Worm (Caenorhabditis elegans) whole organism, L4 larva: ENCODE measurements around the gene T24H10.5.

Experiments
- F49E8.2 ChIP-seq: sonication (generic microtip); optimal IDR thresholded peaks from 2 replicates; lab custom pipeline; 2016; ENCODE audit warnings: missing compliant biosample characterization, mild to moderate bottlenecking, missing genetic modification characterization, borderline replicate concordance
- R02D3.7 ChIP-seq: fragments of 150-350 bp; sonication (generic microtip); optimal IDR thresholded peaks from 3 replicates; lab custom pipeline; 2014; ENCODE audit warnings: missing biosample characterization, missing genetic modification characterization
- T20F7.1 ChIP-seq: fragments of 200-800 bp; sonication (Bioruptor generic); optimal IDR thresholded peaks from 2 replicates; lab custom pipeline; 2018; ENCODE audit warnings: mild to moderate bottlenecking, missing genetic modification characterization, missing compliant biosample characterization
- T26A8.4 ChIP-seq: fragments of 200-800 bp; sonication (Bioruptor generic); IDR thresholded peaks from 2 replicates; pipeline ENCODE4 v1.3.6; 2022; ENCODE audit warnings: missing genetic modification characterization, missing compliant biosample characterization
- Y48G9A.11 ChIP-seq: fragments of 200-800 bp; sonication (Bioruptor generic); IDR thresholded peaks from 2 replicates; pipeline ENCODE4 v1.3.6; 2022; ENCODE audit warnings: missing genetic modification reagents, missing genetic modification characterization, missing compliant biosample characterization
- ZK546.5 ChIP-seq, 2 experiments: sonication (generic microtip); optimal IDR thresholded peaks; 2 replicates each; lab custom pipeline; 2017; ENCODE audit warnings: missing biosample characterization in 2 of 2, missing genetic modification characterization in 2 of 2
- aha-1 ChIP-seq: fragments of 150-350 bp; peaks from one replicate; lab custom pipeline; 2014; ENCODE audit warnings: missing biosample characterization, missing genetic modification characterization
- ama-1 ChIP-seq: fragments of 150-350 bp; optimal IDR thresholded peaks from 2 replicates; lab custom pipeline; 2014; ENCODE audit warnings: inconsistent platforms, mixed read lengths
- arid-1 ChIP-seq: fragments of 200-800 bp; sonication (Bioruptor generic); conservative IDR thresholded peaks from 2 replicates; pipeline ENCODE4 v1.3.6; 2022; ENCODE audit warnings: missing genetic modification reagents, missing genetic modification characterization, missing compliant biosample characterization
- ceh-32 ChIP-seq: sonication (generic microtip); optimal IDR thresholded peaks from 2 replicates; lab custom pipeline; 2016; ENCODE audit warnings: mild to moderate bottlenecking, missing genetic modification characterization, missing compliant biosample characterization; ENCODE audit not compliant: poor library complexity
- ces-1 ChIP-seq: fragments of 150-350 bp; sonication (generic microtip); optimal IDR thresholded peaks from 4 replicates; lab custom pipeline; 2014; ENCODE audit warnings: missing biosample characterization, missing genetic modification reagents, missing genetic modification characterization
- ctbp-1 ChIP-seq: fragments of 200-800 bp; sonication (Bioruptor generic); IDR thresholded peaks from 2 replicates; pipeline ENCODE4 v1.3.6; 2022; ENCODE audit warnings: missing genetic modification reagents, missing genetic modification characterization, missing compliant biosample characterization
- daf-16 ChIP-seq, 3 experiments: sonication (generic microtip); optimal IDR thresholded peaks; 2 replicates each; lab custom pipeline; 2016 to 2017; ENCODE audit warnings: missing genetic modification characterization in 3 of 3, missing genetic modification reagents in 3 of 3, mild to moderate bottlenecking in 2 of 3, missing compliant biosample characterization in 2 of 3, missing biosample characterization in 1 of 3, moderate library complexity in 1 of 3
- daf-19 ChIP-seq: fragments of 200-800 bp; sonication (Bioruptor generic); conservative IDR thresholded peaks from 2 replicates; pipeline ENCODE4 v1.3.6; 2022; ENCODE audit warnings: missing genetic modification characterization, missing compliant biosample characterization
- daf-8 ChIP-seq: fragments of 200-800 bp; sonication (Bioruptor generic); IDR thresholded peaks from 2 replicates; pipeline ENCODE4 v1.3.6; 2022; ENCODE audit warnings: missing genetic modification characterization, missing compliant biosample characterization
- dmd-6 ChIP-seq: fragments of 200-800 bp; sonication (Bioruptor generic); IDR thresholded peaks from 2 replicates; pipeline ENCODE4 v1.3.6; 2022; ENCODE audit warnings: missing genetic modification reagents, missing genetic modification characterization, missing compliant biosample characterization
- dmd-9 ChIP-seq: fragments of 200-800 bp; sonication (Bioruptor generic); IDR thresholded peaks from 2 replicates; pipeline ENCODE4 v1.3.6; 2022; ENCODE audit warnings: missing genetic modification reagents, missing genetic modification characterization, missing compliant biosample characterization
- dpl-1 ChIP-seq: fragments of 150-350 bp; optimal IDR thresholded peaks from 2 replicates; lab custom pipeline; 2014; ENCODE audit warnings: missing biosample characterization, missing genetic modification reagents, missing genetic modification characterization
- duxl-1 ChIP-seq: sonication (generic microtip); optimal IDR thresholded peaks from 2 replicates; lab custom pipeline; 2016; ENCODE audit warnings: mild to moderate bottlenecking, missing genetic modification characterization, moderate library complexity, missing compliant biosample characterization; ENCODE audit not compliant: poor library complexity
- dve-1 ChIP-seq: sonication (generic microtip); optimal IDR thresholded peaks from 2 replicates; lab custom pipeline; 2017; ENCODE audit warnings: antibody characterized with exemption, mild to moderate bottlenecking, missing genetic modification characterization, missing compliant biosample characterization; ENCODE audit not compliant: insufficient read depth
- egl-27 ChIP-seq: sonication (generic microtip); optimal IDR thresholded peaks from 3 replicates; lab custom pipeline; 2017; ENCODE audit warnings: missing biosample characterization, missing genetic modification reagents, missing genetic modification characterization
- egl-43 ChIP-seq: fragments of 200-800 bp; sonication (Bioruptor generic); IDR thresholded peaks from 2 replicates; pipeline ENCODE4 v1.3.6; 2022; ENCODE audit warnings: missing genetic modification reagents, missing genetic modification characterization, missing compliant biosample characterization
- lin-13 ChIP-seq: fragments of 150-350 bp; optimal IDR thresholded peaks from 2 replicates; lab custom pipeline; 2014; ENCODE audit warnings: missing biosample characterization, missing genetic modification reagents, missing genetic modification characterization
- lin-29 ChIP-seq: fragments of 200-800 bp; sonication (Bioruptor generic); IDR thresholded peaks from 2 replicates; pipeline ENCODE4 v1.3.6; 2022; ENCODE audit warnings: missing genetic modification reagents, missing genetic modification characterization, missing compliant biosample characterization
- madf-5 ChIP-seq, 2 experiments: fragments of 200-800 bp; sonication (Bioruptor generic); IDR thresholded peaks; 2 replicates each; pipeline ENCODE4 v1.3.6; 2022; ENCODE audit warnings: missing compliant biosample characterization in 2 of 2, missing genetic modification characterization in 2 of 2
- madf-9 ChIP-seq: fragments of 200-800 bp; sonication (Bioruptor generic); conservative IDR thresholded peaks from 2 replicates; pipeline ENCODE4 v1.3.6; 2022; ENCODE audit warnings: missing genetic modification reagents, missing genetic modification characterization, missing compliant biosample characterization
- mdt-29 ChIP-seq: fragments of 200-800 bp; sonication (Bioruptor generic); IDR thresholded peaks from 2 replicates; pipeline ENCODE4 v1.3.6; 2022; ENCODE audit warnings: missing genetic modification reagents, missing genetic modification characterization, missing compliant biosample characterization
- mxl-3 ChIP-seq: fragments of 200-800 bp; sonication (Bioruptor generic); optimal IDR thresholded peaks from 2 replicates; lab custom pipeline; 2018; ENCODE audit warnings: mild to moderate bottlenecking, missing genetic modification characterization, missing compliant biosample characterization
- nhr-10 ChIP-seq: fragments of 150-350 bp; optimal IDR thresholded peaks from 2 replicates; lab custom pipeline; 2014; ENCODE audit warnings: missing biosample characterization, missing genetic modification characterization
- nhr-102 ChIP-seq: sonication (generic microtip); optimal IDR thresholded peaks from 2 replicates; lab custom pipeline; 2016; ENCODE audit warnings: mild to moderate bottlenecking, missing genetic modification characterization, moderate library complexity, missing compliant biosample characterization
- nhr-25 ChIP-seq: sonication (generic microtip); optimal IDR thresholded peaks from 2 replicates; lab custom pipeline; 2017; ENCODE audit warnings: missing genetic modification characterization, mild to moderate bottlenecking, missing compliant biosample characterization, antibody characterized with exemption, moderate library complexity, borderline replicate concordance; ENCODE audit not compliant: insufficient read depth
- nhr-28 ChIP-seq: fragments of 150-350 bp; optimal IDR thresholded peaks from 2 replicates; lab custom pipeline; 2014; ENCODE audit warnings: missing biosample characterization, missing genetic modification characterization
- nhr-42 ChIP-seq: fragments of 200-800 bp; sonication (Bioruptor generic); IDR thresholded peaks from 2 replicates; pipeline ENCODE4 v1.3.6; 2022; ENCODE audit warnings: missing genetic modification characterization, missing compliant biosample characterization
- nhr-48 ChIP-seq: sonication (generic microtip); optimal IDR thresholded peaks from 2 replicates; lab custom pipeline; 2016; ENCODE audit warnings: mild to moderate bottlenecking, missing genetic modification characterization, missing compliant biosample characterization
- nhr-76 ChIP-seq: fragments of 150-350 bp; optimal IDR thresholded peaks from 2 replicates; lab custom pipeline; 2014; ENCODE audit warnings: missing biosample characterization, missing genetic modification characterization
- pqm-1 ChIP-seq: sonication (generic microtip); optimal IDR thresholded peaks from 2 replicates; lab custom pipeline; 2017; ENCODE audit warnings: missing biosample characterization, missing genetic modification characterization
- rbr-2 ChIP-seq: sonication (generic microtip); optimal IDR thresholded peaks from 2 replicates; lab custom pipeline; 2016; ENCODE audit warnings: missing genotype, missing genetic modification characterization, missing compliant biosample characterization
- saeg-2 ChIP-seq: fragments of 200-800 bp; sonication (Bioruptor generic); IDR thresholded peaks from 2 replicates; pipeline ENCODE4 v1.3.6; 2022; ENCODE audit warnings: missing genetic modification reagents, missing genetic modification characterization, missing compliant biosample characterization
- set-16 ChIP-seq: fragments of 200-800 bp; sonication (Bioruptor generic); IDR thresholded peaks from 2 replicates; pipeline ENCODE4 v1.3.6; 2022; ENCODE audit warnings: missing genetic modification reagents, missing genetic modification characterization, missing compliant biosample characterization
- skn-1 ChIP-seq: fragments of 150-350 bp; optimal IDR thresholded peaks from 2 replicates; lab custom pipeline; 2014; ENCODE audit warnings: missing biosample characterization, missing genetic modification characterization
- snpc-1.2 ChIP-seq: fragments of 200-800 bp; sonication (Bioruptor generic); IDR thresholded peaks from 2 replicates; pipeline ENCODE4 v1.3.6; 2022; ENCODE audit warnings: missing genetic modification reagents, missing genetic modification characterization, missing compliant biosample characterization
- spr-1 ChIP-seq: sonication (generic microtip); optimal IDR thresholded peaks from 2 replicates; lab custom pipeline; 2016; ENCODE audit warnings: mild to moderate bottlenecking, missing genetic modification characterization, missing compliant biosample characterization
- spr-3 ChIP-seq: fragments of 200-800 bp; sonication (Bioruptor generic); optimal IDR thresholded peaks from 2 replicates; lab custom pipeline; 2018; ENCODE audit warnings: mild to moderate bottlenecking, missing genetic modification characterization, missing compliant biosample characterization
- zag-1 ChIP-seq: fragments of 150-350 bp; optimal IDR thresholded peaks from 2 replicates; lab custom pipeline; 2014; ENCODE audit warnings: missing biosample characterization, missing genetic modification characterization
- zip-11 ChIP-seq: fragments of 200-800 bp; sonication (Bioruptor generic); IDR thresholded peaks from 2 replicates; pipeline ENCODE4 v1.3.6; 2022; ENCODE audit warnings: missing genetic modification characterization, missing compliant biosample characterization
- ztf-11 ChIP-seq: fragments of 150-350 bp; optimal IDR thresholded peaks from 2 replicates; lab custom pipeline; 2014; ENCODE audit warnings: missing biosample characterization, missing genetic modification characterization
- ztf-7 ChIP-seq: fragments of 150-350 bp; optimal IDR thresholded peaks from 2 replicates; lab custom pipeline; 2014; ENCODE audit warnings: missing biosample characterization, missing genetic modification characterization

The T24H10.5 gene

DNA sequence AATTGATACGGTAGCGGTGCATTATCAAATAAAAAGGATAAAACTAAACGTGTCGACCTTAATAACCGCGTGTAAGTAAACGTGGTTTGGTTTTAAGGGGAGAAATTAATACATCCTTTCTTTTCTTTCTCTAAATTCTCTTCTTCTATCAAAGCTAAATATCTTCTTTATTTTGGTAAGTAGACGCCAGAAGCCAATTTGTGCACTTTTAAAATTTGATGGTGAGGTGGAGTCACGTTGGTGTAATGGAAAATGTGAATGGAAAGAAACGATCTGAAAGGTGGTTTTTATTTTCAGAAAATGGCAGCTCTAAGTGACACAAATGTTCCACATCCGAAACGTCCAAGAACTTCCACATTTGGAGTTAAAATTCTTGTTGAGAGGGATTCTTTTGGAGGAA is at the start of gene T24H10.5:
Gene T24H10.5 (plus strand): TSS at position 301 of the 400 bp plus-strand sequence.
- TF ChIP-seq aha-1 (tag; lab: Kevin White, UChicago) (peak; percentile 40), ZK546.5 (tag; optimal IDR thresholded peaks at IDR 0.05; lab: Kevin White, UChicago) (no peak), pqm-1 (no peak)

DNA sequence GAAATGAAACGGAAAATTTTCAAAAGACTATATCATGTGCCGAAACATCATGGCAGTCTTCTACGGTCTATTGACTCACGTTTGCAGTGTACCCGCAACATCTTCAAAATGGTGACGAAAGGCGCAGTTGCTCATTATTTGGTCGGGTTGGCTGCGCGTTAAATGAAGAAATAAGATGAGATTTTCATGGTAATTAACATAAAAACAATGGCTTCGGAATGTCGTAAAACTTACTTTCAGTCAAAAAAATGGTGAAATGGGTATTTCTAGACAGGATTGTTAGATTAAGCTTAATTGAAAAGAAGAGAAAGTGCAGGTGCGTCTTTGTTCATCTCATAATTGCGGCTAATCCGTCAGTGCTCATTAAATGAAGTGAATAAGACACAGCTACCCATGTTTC is 47.3 kb upstream of the T24H10.5 start, which contains the start of gene T24B8.7:
Gene T24B8.7 (minus strand): TSS at position 101 of the 400 bp plus-strand sequence.
- TF ChIP-seq set-16 = no peak
- TF ChIP-seq aha-1 (tag; lab: Kevin White, UChicago) = peak; percentile 35
- no peak for TF ChIP-seq skn-1
- TF ChIP-seq rbr-2 (tag; lab: Kevin White, UChicago) = no peak
- no peak for TF ChIP-seq egl-43 (GFP tag; lab: Robert Waterston, UW)

DNA sequence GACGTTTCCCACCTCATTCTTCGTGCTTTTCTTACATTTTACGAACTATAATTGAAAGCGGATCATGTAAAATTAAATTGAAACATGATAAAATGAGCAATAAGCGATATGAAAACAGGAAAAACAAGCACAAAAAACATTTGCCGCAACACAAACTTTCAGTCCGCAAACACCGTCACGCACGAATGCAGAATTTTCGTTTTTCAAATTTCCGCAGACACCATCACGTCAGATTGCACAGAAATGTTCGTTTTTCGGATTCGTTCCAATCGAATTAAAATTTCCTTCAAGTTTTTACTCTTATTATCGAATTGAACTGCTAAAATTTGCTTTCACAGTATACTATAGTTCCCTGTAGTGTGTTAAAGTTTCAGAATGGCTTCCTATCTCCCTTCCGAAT is 46.3 kb upstream of the T24H10.5 start, which contains the start of gene chmp-7:
Gene chmp-7 (plus strand): TSS at position 369 of the 400 bp plus-strand sequence.
- peak; percentile 40; the same call in 1 of the 2 replicates for TF ChIP-seq Y48G9A.11
- no peak for TF ChIP-seq dmd-9
- peak; percentile 68 for TF ChIP-seq duxl-1 (tag; lab: Kevin White, UChicago)
- no peak for TF ChIP-seq saeg-2 (GFP tag; lab: Robert Waterston, UW)
- peak; percentile 50; the same call in 1 of the 2 replicates for TF ChIP-seq ctbp-1 (GFP tag; lab: Robert Waterston, UW)
- peak; percentile 44 for TF ChIP-seq mxl-3 (GFP tag; lab: Kevin White, UChicago)
- TF ChIP-seq T26A8.4 = peak; percentile 72
- no peak for TF ChIP-seq daf-19 (GFP tag; lab: Robert Waterston, UW)
- no peak for TF ChIP-seq egl-43 (GFP tag; lab: Robert Waterston, UW)
- TF ChIP-seq spr-1 (tag; lab: Kevin White, UChicago) = peak; percentile 37
- TF ChIP-seq daf-16 (GFP tag; optimal IDR thresholded peaks at IDR 0.05; lab: Kevin White, UChicago) = no peak
- TF ChIP-seq daf-16 (tag; optimal IDR thresholded peaks at IDR 0.05; lab: Kevin White, UChicago) = peak; percentile 68
- peak; percentile 79 for TF ChIP-seq nhr-28 (tag; lab: Kevin White, UChicago)
- TF ChIP-seq nhr-42 (GFP tag; lab: Robert Waterston, UW) = peak; percentile 64; the same call in 1 of the 2 replicates
- peak; percentile 55; the same call in 1 of the 2 replicates for TF ChIP-seq snpc-1.2 (GFP tag; lab: Robert Waterston, UW)
- TF ChIP-seq daf-8 = no peak
- no peak for TF ChIP-seq mdt-29 (GFP tag; lab: Robert Waterston, UW)
- TF ChIP-seq dve-1 (tag; lab: Kevin White, UChicago) = no peak
- TF ChIP-seq madf-5 (GFP tag; IDR thresholded peaks at IDR 0.05; lab: Robert Waterston, UW) = no peak
- no peak for TF ChIP-seq spr-3 (GFP tag; lab: Kevin White, UChicago)
- no peak for TF ChIP-seq ztf-11
- TF ChIP-seq nhr-10 (tag; lab: Kevin White, UChicago) = no peak
- no peak for TF ChIP-seq T20F7.1 (GFP tag; lab: Kevin White, UChicago)
- TF ChIP-seq ztf-7 = no peak
- no peak for TF ChIP-seq ces-1 (GFP tag; lab: Kevin White, UChicago)
- TF ChIP-seq madf-9 (GFP tag; lab: Robert Waterston, UW) = no peak
- no peak for TF ChIP-seq lin-29
- peak; percentile 2 for TF ChIP-seq nhr-48 (tag; lab: Kevin White, UChicago)
- no peak for TF ChIP-seq nhr-76 (tag; lab: Kevin White, UChicago)
- TF ChIP-seq zag-1 (tag; lab: Kevin White, UChicago) = no peak
- 0 out of 2 replicates have a peak, but pooled peaks have one; percentile 31 for TF ChIP-seq arid-1
- TF ChIP-seq ama-1 = peak; percentile 71
- peak; percentile 64 for TF ChIP-seq dmd-6
- TF ChIP-seq dpl-1 = peak; percentile 90
- no peak for TF ChIP-seq zip-11 (GFP tag; lab: Robert Waterston, UW)
- TF ChIP-seq ceh-32 (tag; lab: Kevin White, UChicago) = no peak
- no peak for TF ChIP-seq egl-27 (tag; lab: Kevin White, UChicago)
- no peak for TF ChIP-seq R02D3.7 (tag; lab: Kevin White, UChicago)
- TF ChIP-seq F49E8.2 (tag; lab: Kevin White, UChicago) = no peak
- TF ChIP-seq nhr-25 (tag; lab: Kevin White, UChicago) = peak; percentile 57
- no peak for TF ChIP-seq nhr-102 (tag; lab: Kevin White, UChicago)
- TF ChIP-seq lin-13 = peak; percentile 84
